Worm (Caenorhabditis elegans) whole organism, late embryonic: ENCODE results near the gene F09E5.11.

Experiments
- ahr-1 ChIP-seq: sonication (generic microtip); optimal IDR thresholded peaks from 2 replicates; lab custom pipeline; 2016; ENCODE audit warnings: missing genetic modification characterization, missing compliant biosample characterization
- ceh-22 ChIP-seq: sonication (generic microtip); optimal IDR thresholded peaks from 2 replicates; lab custom pipeline; 2017; ENCODE audit warnings: missing biosample characterization, missing genetic modification characterization
- dmd-4 ChIP-seq: sonication (generic microtip); optimal IDR thresholded peaks from 2 replicates; lab custom pipeline; 2016; ENCODE audit warnings: borderline replicate concordance, missing genetic modification characterization, missing compliant biosample characterization
- fkh-10 ChIP-seq: fragments of 150-350 bp; optimal IDR thresholded peaks from 2 replicates; lab custom pipeline; 2014; ENCODE audit warnings: missing biosample characterization, missing genetic modification reagents, missing genetic modification characterization
- lim-6 ChIP-seq: sonication (generic microtip); optimal IDR thresholded peaks from 2 replicates; lab custom pipeline; 2016; ENCODE audit warnings: missing genetic modification characterization, missing compliant biosample characterization
- lin-11 ChIP-seq: fragments of 200-800 bp; sonication (Bioruptor generic); optimal IDR thresholded peaks from 2 replicates; lab custom pipeline; 2018; ENCODE audit warnings: mild to moderate bottlenecking, missing genetic modification characterization, missing compliant biosample characterization
- nhr-11 ChIP-seq: fragments of 150-350 bp; optimal IDR thresholded peaks from 2 replicates; lab custom pipeline; 2014; ENCODE audit warnings: missing biosample characterization, missing genetic modification characterization
- pag-3 ChIP-seq: sonication (generic microtip); optimal IDR thresholded peaks from 2 replicates; lab custom pipeline; 2016; ENCODE audit warnings: missing compliant biosample characterization, missing genetic modification characterization, borderline replicate concordance
- rnt-1 ChIP-seq: sonication (generic microtip); optimal IDR thresholded peaks from 2 replicates; lab custom pipeline; 2016; ENCODE audit warnings: missing genetic modification characterization, missing compliant biosample characterization
- sox-4 ChIP-seq: sonication (generic microtip); optimal IDR thresholded peaks from 2 replicates; lab custom pipeline; 2017; ENCODE audit warnings: mild to moderate bottlenecking, missing genetic modification characterization, inconsistent platforms, missing compliant biosample characterization
- tbx-2 ChIP-seq: sonication (generic microtip); optimal IDR thresholded peaks from 2 replicates; lab custom pipeline; 2016; ENCODE audit warnings: missing genetic modification characterization, missing compliant biosample characterization
- ttx-3 ChIP-seq: sonication (generic microtip); optimal IDR thresholded peaks from 2 replicates; lab custom pipeline; 2016; ENCODE audit warnings: missing genetic modification reagents, missing genetic modification characterization, missing compliant biosample characterization
- unc-55 ChIP-seq: sonication (generic microtip); optimal IDR thresholded peaks from 2 replicates; lab custom pipeline; 2017; ENCODE audit warnings: missing biosample characterization, missing genetic modification reagents, missing genetic modification characterization

ce11 chrII:5338301-5338700, 19.7 kb downstream of the F09E5.11 start:
- TF ChIP-seq ttx-3 (no peak), fkh-10 (GFP tag; lab: Kevin White, UChicago) (no peak), rnt-1 (tag; lab: Kevin White, UChicago) (no peak), ahr-1 (no peak), ceh-22 (tag; lab: Kevin White, UChicago) (no peak), lim-6 (no peak), tbx-2 (tag; lab: Kevin White, UChicago) (no peak), pag-3 (tag; lab: Kevin White, UChicago) (no peak), sox-4 (tag; lab: Kevin White, UChicago) (no peak), dmd-4 (tag; lab: Kevin White, UChicago) (no peak), nhr-11 (tag; lab: Kevin White, UChicago) (no peak), lin-11 (tag; lab: Kevin White, UChicago) (no peak), unc-55 (GFP tag; lab: Kevin White, UChicago) (no peak)
